Fruit fly (Drosophila melanogaster) whole organism, larva: ENCODE measurements around the gene CG33695.

Experiments used
- noc ChIP-seq: fragments of 200-800 bp; sonication (Bioruptor generic); optimal IDR thresholded peaks from 3 replicates; lab custom pipeline; 2019; ENCODE audit warnings: missing biosample characterization, mild to moderate bottlenecking, missing genetic modification characterization, moderate library complexity

The CG33695 gene

dm6 chr2L:11306091-11306490 lies 28.3 kb downstream of the CG33695 start:
- TF ChIP-seq noc (tag; lab: Kevin White, UChicago), result no peak

dm6 chr2L:11307072-11307471 lies 29.3 kb downstream of the CG33695 start:
- no peak for TF ChIP-seq noc (tag; lab: Kevin White, UChicago)

dm6 chr2L:11309806-11310205 lies 32.0 kb downstream of the CG33695 start:
- no peak for TF ChIP-seq noc (tag; lab: Kevin White, UChicago)

- no peak for TF ChIP-seq noc (tag; lab: Kevin White, UChicago)
Observed at dm6 chr2L:11317655-11318278, 39.9 kb downstream of the CG33695 start.

dm6 chr2L:11318464-11318863 lies 40.6 kb downstream of the CG33695 start:
- no peak for TF ChIP-seq noc (tag; lab: Kevin White, UChicago)

dm6 chr2L:11319221-11319620 lies 41.4 kb downstream of the CG33695 start:
- no peak for TF ChIP-seq noc (tag; lab: Kevin White, UChicago)

- TF ChIP-seq noc (tag; lab: Kevin White, UChicago), result no peak
Observed at dm6 chr2L:11322115-11322514, 44.3 kb downstream of the CG33695 start.

- TF ChIP-seq noc (tag; lab: Kevin White, UChicago), result no peak
Observed at dm6 chr2L:11322800-11323199, 45.0 kb downstream of the CG33695 start.

dm6 chr2L:11323917-11324316 lies 46.1 kb downstream of the CG33695 start:
- no peak for TF ChIP-seq noc (tag; lab: Kevin White, UChicago)

- no peak for TF ChIP-seq noc (tag; lab: Kevin White, UChicago)
Observed at dm6 chr2L:11326373-11326772, 48.6 kb downstream of the CG33695 start.

dm6 chr2L:11328357-11328756 lies 50.5 kb downstream of the CG33695 start:
- no peak for TF ChIP-seq noc (tag; lab: Kevin White, UChicago)
